Fruit fly (Drosophila melanogaster): ENCODE results near the gene Usp7.

Gene Usp7

dm6 chrX:11983838-11984237, 45.0 kb downstream of the Usp7 start:
- TF ChIP-seq CG7045 (GFP tag; optimal IDR thresholded peaks at IDR 0.05) (no peak), CG7101 (tag; optimal IDR thresholded peaks at IDR 0.05) (no peak), bab1 (GFP tag; optimal IDR thresholded peaks at IDR 0.05) (no peak), CG33017 (tag; optimal IDR thresholded peaks at IDR 0.05) (no peak), CG5204 (GFP tag; optimal IDR thresholded peaks at IDR 0.05) (no peak), Crg-1 (GFP tag; optimal IDR thresholded peaks at IDR 0.05) (no peak), pad (GFP tag; optimal IDR thresholded peaks at IDR 0.05) (no peak), Mnt (GFP tag; optimal IDR thresholded peaks at IDR 0.05) (no peak), cnc (optimal IDR thresholded peaks at IDR 0.05) (no peak), CG11617 (GFP tag; optimal IDR thresholded peaks at IDR 0.05) (no peak)
